Worm (Caenorhabditis elegans) whole organism, L2 larva: ENCODE measurements around the gene twk-31.

Experiments
- C34F6.9 ChIP-seq: fragments of 150-350 bp; optimal IDR thresholded peaks from 2 replicates; lab custom pipeline; 2014; ENCODE audit warnings: missing biosample characterization, missing genetic modification characterization
- F13H6.1 ChIP-seq: sonication (generic microtip); optimal IDR thresholded peaks from 2 replicates; lab custom pipeline; 2016; ENCODE audit warnings: missing genetic modification characterization, missing compliant biosample characterization
- R02D3.7 ChIP-seq: fragments of 150-350 bp; optimal IDR thresholded peaks from 2 replicates; lab custom pipeline; 2014; ENCODE audit warnings: missing biosample characterization, missing genetic modification characterization
- Y55F3AM.14 ChIP-seq: fragments of 200-800 bp; sonication (Bioruptor generic); optimal IDR thresholded peaks from 2 replicates; lab custom pipeline; 2018; ENCODE audit warnings: mild to moderate bottlenecking, missing genetic modification characterization, missing compliant biosample characterization
- ZK546.5 ChIP-seq: sonication (generic microtip); optimal IDR thresholded peaks from 2 replicates; lab custom pipeline; 2017; ENCODE audit warnings: missing biosample characterization, missing genetic modification characterization
- alr-1 ChIP-seq: fragments of 150-350 bp; optimal IDR thresholded peaks from 2 replicates; lab custom pipeline; 2014; ENCODE audit warnings: missing biosample characterization, missing genetic modification characterization
- blmp-1 ChIP-seq: sonication (generic microtip); optimal IDR thresholded peaks from 2 replicates; lab custom pipeline; 2017; ENCODE audit warnings: missing genetic modification characterization, mild to moderate bottlenecking, missing compliant biosample characterization, antibody characterized with exemption, moderate library complexity; ENCODE audit not compliant: insufficient read depth
- ceh-16 ChIP-seq: fragments of 150-350 bp; optimal IDR thresholded peaks from 2 replicates; lab custom pipeline; 2014; ENCODE audit warnings: missing biosample characterization, missing genetic modification characterization
- crh-2 ChIP-seq: sonication (generic microtip); optimal IDR thresholded peaks from 2 replicates; lab custom pipeline; 2017; ENCODE audit warnings: missing biosample characterization, missing genetic modification characterization
- dmd-4 ChIP-seq: sonication (generic microtip); optimal IDR thresholded peaks from 2 replicates; lab custom pipeline; 2017; ENCODE audit warnings: missing biosample characterization, missing genetic modification characterization
- elt-1 ChIP-seq: fragments of 150-350 bp; optimal IDR thresholded peaks from 2 replicates; lab custom pipeline; 2014; ENCODE audit warnings: missing biosample characterization, missing genetic modification characterization
- elt-3 ChIP-seq: sonication (generic microtip); optimal IDR thresholded peaks from 2 replicates; lab custom pipeline; 2017; ENCODE audit warnings: missing biosample characterization, missing genetic modification characterization
- lin-11 ChIP-seq: fragments of 150-350 bp; sonication (generic microtip); optimal IDR thresholded peaks from 2 replicates; lab custom pipeline; 2014; ENCODE audit warnings: missing biosample characterization, missing genetic modification characterization, inconsistent platforms, mixed read lengths
- lin-13 ChIP-seq: fragments of 150-350 bp; optimal IDR thresholded peaks from 2 replicates; lab custom pipeline; 2014; ENCODE audit warnings: missing biosample characterization, missing genetic modification reagents, missing genetic modification characterization
- lsy-2 ChIP-seq, 2 experiments: fragments of 150-350 bp in 1 of 2; sonication (generic microtip) in 1 of 2; optimal IDR thresholded peaks; 2 replicates each; lab custom pipeline; 2014 to 2017; ENCODE audit warnings: missing biosample characterization in 2 of 2, missing genetic modification characterization in 2 of 2
- mab-5 ChIP-seq: fragments of 150-350 bp; optimal IDR thresholded peaks from 2 replicates; lab custom pipeline; 2014; ENCODE audit warnings: missing biosample characterization, missing genetic modification characterization
- mbf-1 ChIP-seq: sonication (generic microtip); optimal IDR thresholded peaks from 2 replicates; lab custom pipeline; 2017; ENCODE audit warnings: missing biosample characterization, missing genetic modification characterization
- mdl-1 ChIP-seq, 2 experiments: fragments of 150-350 bp in 1 of 2; sonication (generic microtip) in 1 of 2; optimal IDR thresholded peaks; 2 replicates each; lab custom pipeline; 2017; ENCODE audit warnings: missing biosample characterization in 2 of 2, missing genetic modification characterization in 2 of 2
- nhr-11 ChIP-seq: fragments of 150-350 bp; optimal IDR thresholded peaks from 2 replicates; lab custom pipeline; 2014; ENCODE audit warnings: missing biosample characterization, missing genetic modification characterization
- nhr-12 ChIP-seq: fragments of 150-350 bp; optimal IDR thresholded peaks from 2 replicates; lab custom pipeline; 2014; ENCODE audit warnings: missing biosample characterization, missing genetic modification characterization
- nhr-21 ChIP-seq: fragments of 150-350 bp; optimal IDR thresholded peaks from 2 replicates; lab custom pipeline; 2014; ENCODE audit warnings: missing biosample characterization, missing genetic modification characterization
- nhr-23 ChIP-seq: fragments of 150-350 bp; optimal IDR thresholded peaks from 2 replicates; lab custom pipeline; 2014; ENCODE audit warnings: missing biosample characterization, missing genetic modification reagents, missing genetic modification characterization
- nhr-25 ChIP-seq: fragments of 150-350 bp; sonication (generic microtip); optimal IDR thresholded peaks from 3 replicates; lab custom pipeline; 2014; ENCODE audit warnings: missing biosample characterization, missing genetic modification characterization
- nhr-77 ChIP-seq: fragments of 150-350 bp; optimal IDR thresholded peaks from 2 replicates; lab custom pipeline; 2014; ENCODE audit warnings: missing biosample characterization, missing genetic modification characterization
- peb-1 ChIP-seq: fragments of 150-350 bp; optimal IDR thresholded peaks from 2 replicates; lab custom pipeline; 2014; ENCODE audit warnings: missing biosample characterization, missing genetic modification characterization
- sem-4 ChIP-seq: fragments of 150-350 bp; optimal IDR thresholded peaks from 2 replicates; lab custom pipeline; 2014; ENCODE audit warnings: missing biosample characterization, missing genetic modification reagents, missing genetic modification characterization
- skn-1 ChIP-seq: sonication (generic microtip); optimal IDR thresholded peaks from 2 replicates; lab custom pipeline; 2017; ENCODE audit warnings: missing biosample characterization, missing genetic modification characterization
- sma-3 ChIP-seq: sonication (generic microtip); optimal IDR thresholded peaks from 2 replicates; lab custom pipeline; 2016; ENCODE audit warnings: missing genetic modification reagents, missing genetic modification characterization, missing compliant biosample characterization
- sma-9 ChIP-seq, 2 experiments: fragments of 150-350 bp in 1 of 2; sonication (generic microtip) in 1 of 2; optimal IDR thresholded peaks; 2 replicates each; lab custom pipeline; 2014 to 2016; ENCODE audit warnings: missing genetic modification characterization in 2 of 2, mild to moderate bottlenecking in 1 of 2, missing biosample characterization in 1 of 2, missing compliant biosample characterization in 1 of 2, missing genetic modification reagents in 1 of 2, moderate library complexity in 1 of 2
- unc-39 ChIP-seq: fragments of 150-350 bp; optimal IDR thresholded peaks from 2 replicates; lab custom pipeline; 2014; ENCODE audit warnings: missing biosample characterization, missing genetic modification characterization
- unc-55 ChIP-seq: fragments of 150-350 bp; sonication (generic microtip); optimal IDR thresholded peaks from 3 replicates; lab custom pipeline; 2014; ENCODE audit warnings: missing biosample characterization, missing genetic modification reagents, missing genetic modification characterization
- unc-62 ChIP-seq: fragments of 150-350 bp; optimal IDR thresholded peaks from 2 replicates; lab custom pipeline; 2014; ENCODE audit warnings: missing biosample characterization, missing genetic modification reagents, missing genetic modification characterization
- ztf-1 ChIP-seq: fragments of 200-800 bp; sonication (Bioruptor generic); conservative IDR thresholded peaks from 2 replicates; pipeline ENCODE4 v1.3.6; 2022; ENCODE audit warnings: missing genetic modification characterization, missing compliant biosample characterization
- ztf-11 ChIP-seq: sonication (generic microtip); optimal IDR thresholded peaks from 2 replicates; lab custom pipeline; 2017; ENCODE audit warnings: missing biosample characterization, missing genetic modification characterization
- ztf-4 ChIP-seq: fragments of 150-350 bp; optimal IDR thresholded peaks from 2 replicates; lab custom pipeline; 2014; ENCODE audit warnings: missing biosample characterization, missing genetic modification characterization

twk-31 gene

ce11 chrIII:11381922-11382321 is 28.6 kb upstream of the twk-31 start, which contains the start of gene subs-4:
TSS of gene subs-4 (plus strand) at chrIII:11382222.
- TF ChIP-seq ceh-16 (tag; lab: Kevin White, UChicago) = no peak
- TF ChIP-seq mab-5 (tag; lab: Kevin White, UChicago) = no peak
- no peak for TF ChIP-seq nhr-77 (tag; lab: Kevin White, UChicago)
- TF ChIP-seq peb-1 (tag; lab: Kevin White, UChicago) = no peak
- no peak for TF ChIP-seq dmd-4
- TF ChIP-seq sem-4 = no peak
- TF ChIP-seq mbf-1 (tag; lab: Kevin White, UChicago) = no peak
- TF ChIP-seq unc-55 = no peak
- no peak for TF ChIP-seq Y55F3AM.14 (GFP tag; lab: Kevin White, UChicago)
- no peak for TF ChIP-seq R02D3.7
- no peak for TF ChIP-seq skn-1 (tag; lab: Kevin White, UChicago)
- no peak for TF ChIP-seq ZK546.5 (tag; lab: Kevin White, UChicago)
- no peak for TF ChIP-seq mdl-1 (tag; optimal IDR thresholded peaks at IDR 0.05; lab: Kevin White, UChicago)
- no peak for TF ChIP-seq lin-11 (tag; lab: Kevin White, UChicago)
- TF ChIP-seq sma-9 (GFP tag; optimal IDR thresholded peaks at IDR 0.05; lab: Kevin White, UChicago) = no peak
- TF ChIP-seq sma-9 (tag; optimal IDR thresholded peaks at IDR 0.05; lab: Kevin White, UChicago) = no peak
- no peak for TF ChIP-seq unc-62 (GFP tag; lab: Kevin White, UChicago)
- TF ChIP-seq C34F6.9 (tag; lab: Kevin White, UChicago) = no peak
- TF ChIP-seq lin-13 (GFP tag; lab: Kevin White, UChicago) = no peak
- no peak for TF ChIP-seq ztf-11

ce11 chrIII:11389384-11389783 is 21.1 kb upstream of the twk-31 start:
- TF ChIP-seq Y55F3AM.14 (GFP tag; lab: Kevin White, UChicago) (no peak), nhr-77 (tag; lab: Kevin White, UChicago) (no peak), elt-1 (no peak), nhr-12 (tag; lab: Kevin White, UChicago) (no peak), nhr-25 (tag; lab: Kevin White, UChicago) (no peak), ceh-16 (tag; lab: Kevin White, UChicago) (no peak), lin-13 (GFP tag; lab: Kevin White, UChicago) (no peak), elt-3 (no peak), nhr-21 (tag; lab: Kevin White, UChicago) (no peak), sma-3 (no peak), alr-1 (no peak), dmd-4 (no peak), nhr-11 (tag; lab: Kevin White, UChicago) (no peak), blmp-1 (tag; lab: Kevin White, UChicago) (no peak), unc-39 (tag; lab: Kevin White, UChicago) (no peak), ztf-4 (tag; lab: Kevin White, UChicago) (no peak), nhr-23 (tag; lab: Kevin White, UChicago) (no peak), ztf-1 (GFP tag; lab: Robert Waterston, UW) (no peak), crh-2 (tag; lab: Kevin White, UChicago) (no peak), C34F6.9 (tag; lab: Kevin White, UChicago) (no peak)
- TF ChIP-seq, all 48 proteins: peak for 0

ce11 chrIII:11390832-11391231 is 19.6 kb upstream of the twk-31 start:
- no peak for TF ChIP-seq nhr-12 (tag; lab: Kevin White, UChicago)
- TF ChIP-seq crh-2 (tag; lab: Kevin White, UChicago) = no peak
- TF ChIP-seq F13H6.1 = no peak
- TF ChIP-seq alr-1 = no peak

ce11 chrIII:11391601-11392520 is 18.6 kb upstream of the twk-31 start:
- TF ChIP-seq C34F6.9 (tag; lab: Kevin White, UChicago) (peak; percentile 3), lsy-2 (tag; optimal IDR thresholded peaks at IDR 0.05; lab: Kevin White, UChicago) (peak in 1 of 2 experiments; percentile 28), skn-1 (tag; lab: Kevin White, UChicago) (no peak)
